Worm (Caenorhabditis elegans) whole organism, young adult: ENCODE data around the gene sri-4.
"Not testable (repeated sequence)": the region's sequence is repeated elsewhere in the genome, so short reads cannot be mapped to it uniquely, and the experiment has no call there.

Experiments used
- B0261.1 ChIP-seq: sonication (generic microtip); optimal IDR thresholded peaks from 2 replicates; lab custom pipeline; 2016; ENCODE audit warnings: mild to moderate bottlenecking, missing genetic modification characterization, moderate library complexity, missing compliant biosample characterization
- B0336.3 ChIP-seq: fragments of 200-800 bp; sonication (Bioruptor generic); IDR thresholded peaks from 2 replicates; pipeline ENCODE4 v1.3.6; 2022; ENCODE audit warnings: missing genetic modification characterization, missing compliant biosample characterization
- D2030.7 ChIP-seq: fragments of 200-800 bp; sonication (Bioruptor generic); IDR thresholded peaks from 2 replicates; pipeline ENCODE4 v1.3.6; 2022; ENCODE audit warnings: missing genetic modification reagents, missing genetic modification characterization, missing compliant biosample characterization
- F49E8.2 ChIP-seq: sonication (generic microtip); optimal IDR thresholded peaks from 3 replicates; lab custom pipeline; 2017; ENCODE audit warnings: missing genetic modification characterization, mild to moderate bottlenecking, missing compliant biosample characterization, antibody characterized with exemption, moderate library complexity; ENCODE audit not compliant: insufficient read depth
- F57C9.4 ChIP-seq: sonication (generic microtip); optimal IDR thresholded peaks from 2 replicates; lab custom pipeline; 2017; ENCODE audit warnings: mild to moderate bottlenecking, missing genetic modification characterization, missing compliant biosample characterization
- Y53F4B.3 ChIP-seq: fragments of 200-800 bp; sonication (Bioruptor generic); IDR thresholded peaks from 2 replicates; pipeline ENCODE4 v1.3.6; 2022; ENCODE audit warnings: missing genetic modification reagents, missing genetic modification characterization, missing compliant biosample characterization
- Y53G8AR.9 ChIP-seq: fragments of 200-800 bp; sonication (Bioruptor generic); conservative IDR thresholded peaks from 2 replicates; pipeline ENCODE4 v1.3.6; 2022; ENCODE audit warnings: missing genetic modification reagents, missing genetic modification characterization, missing compliant biosample characterization
- Y79H2A.3 ChIP-seq: fragments of 200-800 bp; sonication (Bioruptor generic); conservative IDR thresholded peaks from 2 replicates; pipeline ENCODE4 v1.3.6; 2022; ENCODE audit warnings: missing genetic modification reagents, missing genetic modification characterization, missing compliant biosample characterization
- aptf-2 ChIP-seq: fragments of 200-800 bp; sonication (Bioruptor generic); conservative IDR thresholded peaks from 2 replicates; pipeline ENCODE4 v1.3.6; 2022; ENCODE audit warnings: missing genetic modification reagents, missing genetic modification characterization, missing compliant biosample characterization
- aptf-3 ChIP-seq: fragments of 200-800 bp; sonication (Bioruptor generic); IDR thresholded peaks from 2 replicates; pipeline ENCODE4 v1.3.6; 2022; ENCODE audit warnings: missing genetic modification characterization, missing compliant biosample characterization
- atf-7 ChIP-seq: sonication (generic microtip); optimal IDR thresholded peaks from 2 replicates; lab custom pipeline; 2017; ENCODE audit warnings: mild to moderate bottlenecking, missing genetic modification characterization, missing compliant biosample characterization
- attf-3 ChIP-seq: fragments of 200-800 bp; sonication (Bioruptor generic); conservative IDR thresholded peaks from 2 replicates; pipeline ENCODE4 v1.3.6; 2022; ENCODE audit warnings: missing genetic modification reagents, missing genetic modification characterization, missing compliant biosample characterization
- attf-5 ChIP-seq: fragments of 200-800 bp; sonication (Bioruptor generic); optimal IDR thresholded peaks from 2 replicates; lab custom pipeline; 2018; ENCODE audit warnings: mild to moderate bottlenecking, missing genetic modification characterization, missing compliant biosample characterization
- cebp-1 ChIP-seq, 2 experiments: fragments of 200-800 bp in 1 of 2; sonication (Bioruptor generic) in 1 of 2; sonication (generic microtip) in 1 of 2; IDR thresholded peaks in 1 of 2; optimal IDR thresholded peaks in 1 of 2; 2 replicates each; pipeline versions ENCODE4 v1.3.6 to Lab custom; 2017 to 2022; ENCODE audit warnings: missing compliant biosample characterization in 2 of 2, missing genetic modification characterization in 2 of 2, mild to moderate bottlenecking in 1 of 2, missing genetic modification reagents in 1 of 2, moderate library complexity in 1 of 2
- ceh-58 ChIP-seq: fragments of 200-800 bp; sonication (Bioruptor generic); IDR thresholded peaks from 2 replicates; pipeline ENCODE4 v1.3.6; 2022; ENCODE audit warnings: missing genetic modification characterization, missing compliant biosample characterization
- ceh-79 ChIP-seq: sonication (generic microtip); optimal IDR thresholded peaks from 2 replicates; lab custom pipeline; 2017; ENCODE audit warnings: mild to moderate bottlenecking, missing genetic modification characterization, missing compliant biosample characterization
- chd-7 ChIP-seq: sonication (generic microtip); optimal IDR thresholded peaks from 2 replicates; lab custom pipeline; 2016; ENCODE audit warnings: mild to moderate bottlenecking, missing genetic modification characterization, moderate library complexity, missing compliant biosample characterization
- die-1 ChIP-seq: sonication (generic microtip); optimal IDR thresholded peaks from 2 replicates; lab custom pipeline; 2016; ENCODE audit warnings: missing genotype, mild to moderate bottlenecking, missing genetic modification characterization, missing compliant biosample characterization
- dpl-1 ChIP-seq: fragments of 150-350 bp; optimal IDR thresholded peaks from 2 replicates; lab custom pipeline; 2014; ENCODE audit warnings: missing biosample characterization, missing genetic modification reagents, missing genetic modification characterization
- egl-18 ChIP-seq: fragments of 200-800 bp; sonication (Bioruptor generic); IDR thresholded peaks from 2 replicates; pipeline ENCODE4 v1.3.6; 2022; ENCODE audit warnings: missing genetic modification reagents, missing genetic modification characterization, missing compliant biosample characterization
- hmg-1.2 ChIP-seq: fragments of 200-800 bp; sonication (Bioruptor generic); IDR thresholded peaks from 2 replicates; pipeline ENCODE4 v1.3.6; 2022; ENCODE audit warnings: missing genetic modification reagents, missing genetic modification characterization, missing compliant biosample characterization
- hsf-1 ChIP-seq: fragments of 200-800 bp; sonication (Bioruptor generic); IDR thresholded peaks from 2 replicates; pipeline ENCODE4 v1.3.6; 2022; ENCODE audit warnings: missing genetic modification reagents, missing genetic modification characterization, missing compliant biosample characterization
- lin-26 ChIP-seq: fragments of 200-800 bp; sonication (Bioruptor generic); IDR thresholded peaks from 2 replicates; pipeline ENCODE4 v1.3.6; 2022; ENCODE audit warnings: missing genetic modification reagents, missing genetic modification characterization, missing compliant biosample characterization
- lsy-27 ChIP-seq: sonication (generic microtip); optimal IDR thresholded peaks from 2 replicates; lab custom pipeline; 2017; ENCODE audit warnings: missing genetic modification characterization, mild to moderate bottlenecking, missing compliant biosample characterization, antibody characterized with exemption, missing genotype, borderline replicate concordance; ENCODE audit not compliant: insufficient read depth
- madf-10 ChIP-seq: sonication (generic microtip); optimal IDR thresholded peaks from 2 replicates; lab custom pipeline; 2016; ENCODE audit warnings: mild to moderate bottlenecking, missing genetic modification characterization, missing compliant biosample characterization
- nhr-80 ChIP-seq: sonication (generic microtip); optimal IDR thresholded peaks from 2 replicates; lab custom pipeline; 2016; ENCODE audit warnings: missing genetic modification characterization, missing compliant biosample characterization
- repo-1 ChIP-seq: sonication (generic microtip); optimal IDR thresholded peaks from 2 replicates; lab custom pipeline; 2017; ENCODE audit warnings: mild to moderate bottlenecking, missing genetic modification characterization, missing compliant biosample characterization
- rpc-1 ChIP-seq, 2 experiments: fragments of 150-350 bp in 1 of 2; sonication (generic microtip) in 1 of 2; optimal IDR thresholded peaks; 2 replicates each; lab custom pipeline; 2014 to 2018; ENCODE audit warnings: missing biosample characterization in 1 of 2, missing genetic modification characterization in 1 of 2, missing genetic modification reagents in 1 of 2, missing genotype in 1 of 2
- sdz-38 ChIP-seq: sonication (generic microtip); optimal IDR thresholded peaks from 2 replicates; lab custom pipeline; 2016; ENCODE audit warnings: missing genotype, missing genetic modification characterization, missing compliant biosample characterization
- tbp1 ChIP-seq: fragments of 200-800 bp; sonication (Bioruptor generic); optimal IDR thresholded peaks from 2 replicates; lab custom pipeline; 2018; ENCODE audit warnings: mild to moderate bottlenecking, missing genetic modification characterization, missing compliant biosample characterization
- unc-62 ChIP-seq: fragments of 150-350 bp; optimal IDR thresholded peaks from 2 replicates; lab custom pipeline; 2014; ENCODE audit warnings: missing biosample characterization, missing genetic modification reagents, missing genetic modification characterization
- zim-3 ChIP-seq: sonication (generic microtip); optimal IDR thresholded peaks from 2 replicates; lab custom pipeline; 2017; ENCODE audit warnings: mild to moderate bottlenecking, missing genetic modification characterization, moderate library complexity, missing compliant biosample characterization
- ztf-22 ChIP-seq: fragments of 200-800 bp; sonication (Bioruptor generic); optimal IDR thresholded peaks from 2 replicates; lab custom pipeline; 2018; ENCODE audit warnings: mild to moderate bottlenecking, missing genetic modification characterization, moderate library complexity, missing compliant biosample characterization
- ztf-25 ChIP-seq: fragments of 200-800 bp; sonication (Bioruptor generic); IDR thresholded peaks from 2 replicates; pipeline ENCODE4 v1.3.6; 2022; ENCODE audit warnings: missing genetic modification reagents, missing genetic modification characterization, missing compliant biosample characterization
- ztf-6 ChIP-seq: fragments of 200-800 bp; sonication (Bioruptor generic); IDR thresholded peaks from 2 replicates; pipeline ENCODE4 v1.3.6; 2022; ENCODE audit warnings: missing genetic modification reagents, missing genetic modification characterization, missing compliant biosample characterization

The sri-4 gene

ce11 chrV:748044-748443 lies at the start of gene sri-4:
Gene sri-4, plus strand, starts transcription at chrV:748344.
- TF ChIP-seq ceh-58 (GFP tag; lab: Robert Waterston, UW) (no peak), atf-7 (tag; lab: Kevin White, UChicago) (no peak), Y53F4B.3 (GFP tag; lab: Robert Waterston, UW) (no peak), egl-18 (GFP tag; lab: Robert Waterston, UW) (no peak), unc-62 (no peak), hmg-1.2 (no peak), ztf-22 (no peak), F49E8.2 (no peak), dpl-1 (GFP tag; lab: Kevin White, UChicago) (no peak), aptf-2 (GFP tag; lab: Robert Waterston, UW) (no peak), hsf-1 (GFP tag; lab: Robert Waterston, UW) (no peak), Y53G8AR.9 (no peak)

- TF ChIP-seq zim-3 (tag; lab: Kevin White, UChicago) = no peak
- TF ChIP-seq lin-26 (GFP tag; lab: Robert Waterston, UW) = no peak
- no peak for TF ChIP-seq attf-5
- no peak for TF ChIP-seq cebp-1 (GFP tag; IDR thresholded peaks at IDR 0.05; lab: Robert Waterston, UW)
- TF ChIP-seq cebp-1 (tag; optimal IDR thresholded peaks at IDR 0.05; lab: Kevin White, UChicago) = no peak
- TF ChIP-seq ceh-79 (tag; lab: Kevin White, UChicago) = no peak
- no peak for TF ChIP-seq repo-1 (tag; lab: Kevin White, UChicago)
- no peak for TF ChIP-seq madf-10
- no peak for TF ChIP-seq aptf-3 (GFP tag; lab: Robert Waterston, UW)
- TF ChIP-seq F57C9.4 (tag; lab: Kevin White, UChicago) = no peak
Measured at ce11 chrV:699051-699450, 49.1 kb upstream of the sri-4 start.

- TF ChIP-seq nhr-80 (tag; lab: Kevin White, UChicago) (peak; percentile 39), attf-5 (no peak)
Measured at ce11 chrV:699489-700129, 48.5 kb upstream of the sri-4 start, which contains the start of the genes ugt-29 and srx-5. Gene ugt-29, minus strand, starts transcription at chrV:699589. Gene srx-5, plus strand, starts transcription at chrV:700079.

- TF ChIP-seq Y79H2A.3 (no peak), chd-7 (tag; lab: Kevin White, UChicago) (no peak), lsy-27 (tag; lab: Kevin White, UChicago) (no peak), zim-3 (tag; lab: Kevin White, UChicago) (no peak), egl-18 (GFP tag; lab: Robert Waterston, UW) (no peak), attf-5 (no peak), attf-3 (GFP tag; lab: Robert Waterston, UW) (no peak), B0336.3 (GFP tag; lab: Robert Waterston, UW) (no peak), sdz-38 (tag; lab: Kevin White, UChicago) (no peak), nhr-80 (tag; lab: Kevin White, UChicago) (no peak), die-1 (tag; lab: Kevin White, UChicago) (no peak), ztf-6 (GFP tag; lab: Robert Waterston, UW) (no peak)
Measured at ce11 chrV:702260-702659, 45.9 kb upstream of the sri-4 start, which contains the start of gene srbc-37. Gene srbc-37, plus strand, starts transcription at chrV:702560.

- TF ChIP-seq ztf-25 (GFP tag; lab: Robert Waterston, UW) (peak; percentile 67; the same call in 1 of the 2 replicates), lin-26 (GFP tag; lab: Robert Waterston, UW) (peak; percentile 87), aptf-3 (GFP tag; lab: Robert Waterston, UW) (0 out of 2 replicates have a peak, but pooled peaks have one; percentile 31), B0261.1 (tag; lab: Kevin White, UChicago) (peak; percentile 54), tbp1 (GFP tag; lab: Kevin White, UChicago) (peak; percentile 82), D2030.7 (peak; percentile 26; the same call in 1 of the 2 replicates), rpc-1 (tag; optimal IDR thresholded peaks at IDR 0.05; lab: Kevin White, UChicago) (peak; percentile 50)
- TF ChIP-seq rpc-1 (optimal IDR thresholded peaks at IDR 0.05; lab: Kevin White, UChicago) = not testable (repeated sequence)
Measured at ce11 chrV:706449-706848, 41.7 kb upstream of the sri-4 start.
